Fruit fly (Drosophila melanogaster): ENCODE data around the gene heca.

heca gene

dm6 chr3R:30343048-30343447, 65.3 kb downstream of the heca start:
- no peak for TF ChIP-seq Hr96 (GFP tag; optimal IDR thresholded peaks at IDR 0.05)
- TF ChIP-seq CG5204 (GFP tag; optimal IDR thresholded peaks at IDR 0.05): no peak
- no peak for TF ChIP-seq CG14711 (tag; optimal IDR thresholded peaks at IDR 0.05)
- no peak for TF ChIP-seq CG11617 (GFP tag; optimal IDR thresholded peaks at IDR 0.05)
- no peak for TF ChIP-seq ovo (GFP tag; optimal IDR thresholded peaks at IDR 0.05)
- TF ChIP-seq Mnt (GFP tag; optimal IDR thresholded peaks at IDR 0.05): no peak
- no peak for TF ChIP-seq CG7101 (tag; optimal IDR thresholded peaks at IDR 0.05)
- no peak for TF ChIP-seq CG12768 (GFP tag; optimal IDR thresholded peaks at IDR 0.05)
- no peak for TF ChIP-seq bab1 (GFP tag; optimal IDR thresholded peaks at IDR 0.05)
- TF ChIP-seq kay (GFP tag; ENCODE audit: borderline replicate concordance): no peak
- no peak for TF ChIP-seq CG7045 (GFP tag; optimal IDR thresholded peaks at IDR 0.05)
- no peak for TF ChIP-seq cic (GFP tag; optimal IDR thresholded peaks at IDR 0.05)
- TF ChIP-seq toe (GFP tag; optimal IDR thresholded peaks at IDR 0.05): no peak
- TF ChIP-seq Crg-1 (GFP tag; optimal IDR thresholded peaks at IDR 0.05): no peak
- TF ChIP-seq cnc (optimal IDR thresholded peaks at IDR 0.05): no peak
- TF ChIP-seq pad (GFP tag; optimal IDR thresholded peaks at IDR 0.05): no peak
- no peak for TF ChIP-seq tj (GFP tag; optimal IDR thresholded peaks at IDR 0.05)

DNA sequence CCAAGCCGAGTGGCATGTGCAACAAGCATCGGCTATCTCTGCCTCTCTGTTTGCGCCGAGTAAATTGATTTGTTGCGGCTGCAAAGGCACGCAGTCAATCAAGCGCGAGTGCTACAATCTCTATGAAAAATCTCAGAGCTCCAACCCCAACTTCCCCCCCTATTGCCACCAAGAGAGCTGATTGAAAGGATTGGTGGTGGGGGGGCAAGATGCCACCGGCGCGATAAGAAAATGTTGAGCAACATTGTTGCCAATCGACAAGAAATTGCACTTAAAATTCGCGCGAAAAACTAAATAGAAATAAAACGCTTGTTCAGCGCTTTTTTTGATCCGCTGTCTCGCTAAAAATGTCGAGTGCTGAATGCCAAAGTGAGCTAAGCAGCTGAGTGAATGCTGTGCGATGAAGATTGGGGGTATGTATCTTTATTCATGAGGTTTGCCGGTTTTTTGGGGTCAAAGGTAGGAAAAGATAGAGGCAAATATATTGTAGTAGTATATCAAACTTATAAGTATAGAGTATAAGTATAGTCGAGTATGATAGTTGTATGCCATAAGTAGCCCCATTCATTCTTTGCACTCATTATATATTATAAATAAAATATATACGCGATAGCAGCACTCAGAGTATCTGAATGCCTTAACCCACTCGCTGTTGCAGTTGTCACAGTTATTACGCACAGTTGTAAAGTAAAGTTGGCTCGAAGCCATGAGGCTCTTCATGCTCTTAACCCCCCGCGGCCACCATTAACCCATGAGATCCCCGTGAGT, 65.9 kb downstream of the heca start:
- TF ChIP-seq tj (GFP tag; optimal IDR thresholded peaks at IDR 0.05): peak; percentile 54
- no peak for TF ChIP-seq CG14711 (tag; optimal IDR thresholded peaks at IDR 0.05)

- no peak for TF ChIP-seq Hr96 (GFP tag; optimal IDR thresholded peaks at IDR 0.05)
- TF ChIP-seq bab1 (GFP tag; optimal IDR thresholded peaks at IDR 0.05): no peak
- peak; percentile 59 for TF ChIP-seq kay (GFP tag; ENCODE audit: borderline replicate concordance)
- peak; percentile 84 for TF ChIP-seq ovo (GFP tag; optimal IDR thresholded peaks at IDR 0.05)
- no peak for TF ChIP-seq CG11617 (GFP tag; optimal IDR thresholded peaks at IDR 0.05)
- peak; percentile 31 for TF ChIP-seq cic (GFP tag; optimal IDR thresholded peaks at IDR 0.05)
- no peak for TF ChIP-seq Mnt (GFP tag; optimal IDR thresholded peaks at IDR 0.05)
- TF ChIP-seq Clk (GFP tag; optimal IDR thresholded peaks at IDR 0.05): no peak
- TF ChIP-seq CG33017 (tag; optimal IDR thresholded peaks at IDR 0.05): no peak
- TF ChIP-seq pad (GFP tag; optimal IDR thresholded peaks at IDR 0.05): peak; percentile 35
- no peak for TF ChIP-seq CG1620 (GFP tag; optimal IDR thresholded peaks at IDR 0.05)
- TF ChIP-seq CG7101 (tag; optimal IDR thresholded peaks at IDR 0.05): no peak
- no peak for TF ChIP-seq CG12768 (GFP tag; optimal IDR thresholded peaks at IDR 0.05)
- TF ChIP-seq CG5204 (GFP tag; optimal IDR thresholded peaks at IDR 0.05): no peak
- TF ChIP-seq cnc (optimal IDR thresholded peaks at IDR 0.05): no peak
- no peak for TF ChIP-seq CG14711 (tag; optimal IDR thresholded peaks at IDR 0.05)
- no peak for TF ChIP-seq toe (GFP tag; optimal IDR thresholded peaks at IDR 0.05)
- TF ChIP-seq Crg-1 (GFP tag; optimal IDR thresholded peaks at IDR 0.05): no peak
- peak; percentile 50 for TF ChIP-seq tj (GFP tag; optimal IDR thresholded peaks at IDR 0.05)
- TF ChIP-seq CG7045 (GFP tag; optimal IDR thresholded peaks at IDR 0.05): no peak
Observed at dm6 chr3R:30344221-30344948, 66.7 kb downstream of the heca start.

DNA sequence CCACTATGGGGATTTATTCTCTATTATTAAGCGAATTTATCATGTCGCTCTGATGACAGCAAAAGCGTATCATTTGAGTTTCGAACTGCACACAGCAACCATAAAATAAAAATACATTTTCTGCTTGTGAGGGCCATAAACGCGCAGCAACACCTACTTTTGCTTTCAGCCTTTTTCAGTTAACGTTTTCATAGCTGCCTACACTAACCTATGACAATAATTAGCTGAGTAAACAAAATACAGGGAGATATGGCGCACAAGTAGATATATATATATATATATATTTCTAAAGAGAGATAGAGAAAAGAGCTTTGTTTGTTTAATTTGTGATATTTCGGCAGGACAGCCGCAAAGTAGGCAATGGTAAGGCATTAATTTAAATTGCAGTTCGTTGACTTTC, 67.7 kb downstream of the heca start:
- TF ChIP-seq kay (GFP tag; ENCODE audit: borderline replicate concordance) (no peak), cic (GFP tag; optimal IDR thresholded peaks at IDR 0.05) (no peak), tj (GFP tag; optimal IDR thresholded peaks at IDR 0.05) (peak; percentile 67)

DNA sequence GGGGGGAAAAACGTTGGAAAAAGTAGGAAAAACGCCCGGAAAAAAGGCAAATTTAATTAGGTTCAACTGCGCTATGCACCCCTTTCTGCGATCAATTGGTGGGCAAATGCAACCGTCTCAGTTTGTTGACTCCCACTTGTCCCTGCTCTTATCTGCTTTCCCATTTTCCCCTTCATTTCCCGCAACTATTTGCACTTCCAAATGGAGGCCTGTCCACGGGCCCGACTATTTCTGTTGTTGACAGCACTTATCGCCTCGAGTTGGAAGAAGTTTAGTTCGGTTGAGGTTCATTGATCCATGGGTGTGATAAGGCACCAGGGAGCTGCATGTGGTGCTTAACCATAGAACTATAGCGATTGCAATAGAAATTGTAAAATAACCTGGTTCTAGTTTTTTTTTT, 74.9 kb downstream of the heca start:
- no peak for TF ChIP-seq cnc (optimal IDR thresholded peaks at IDR 0.05)
- peak; percentile 3 for TF ChIP-seq ovo (GFP tag; optimal IDR thresholded peaks at IDR 0.05)
- TF ChIP-seq CG1620 (GFP tag; optimal IDR thresholded peaks at IDR 0.05): no peak
- no peak for TF ChIP-seq Crg-1 (GFP tag; optimal IDR thresholded peaks at IDR 0.05)
- TF ChIP-seq CG14711 (tag; optimal IDR thresholded peaks at IDR 0.05): no peak
- TF ChIP-seq cic (GFP tag; optimal IDR thresholded peaks at IDR 0.05): peak; percentile 77
- TF ChIP-seq tj (GFP tag; optimal IDR thresholded peaks at IDR 0.05): no peak
- TF ChIP-seq CG12768 (GFP tag; optimal IDR thresholded peaks at IDR 0.05): peak; percentile 49
- TF ChIP-seq bab1 (GFP tag; optimal IDR thresholded peaks at IDR 0.05): no peak
- TF ChIP-seq Hr96 (GFP tag; optimal IDR thresholded peaks at IDR 0.05): no peak
- no peak for TF ChIP-seq CG11617 (GFP tag; optimal IDR thresholded peaks at IDR 0.05)
- TF ChIP-seq toe (GFP tag; optimal IDR thresholded peaks at IDR 0.05): no peak
- TF ChIP-seq CG7101 (tag; optimal IDR thresholded peaks at IDR 0.05): no peak
- TF ChIP-seq kay (GFP tag; ENCODE audit: borderline replicate concordance): no peak
- no peak for TF ChIP-seq CG5204 (GFP tag; optimal IDR thresholded peaks at IDR 0.05)
- peak; percentile 9 for TF ChIP-seq Mnt (GFP tag; optimal IDR thresholded peaks at IDR 0.05)
- no peak for TF ChIP-seq CG33017 (tag; optimal IDR thresholded peaks at IDR 0.05)
- TF ChIP-seq pad (GFP tag; optimal IDR thresholded peaks at IDR 0.05): peak; percentile 32
- TF ChIP-seq Clk (GFP tag; optimal IDR thresholded peaks at IDR 0.05): no peak
- TF ChIP-seq CG7045 (GFP tag; optimal IDR thresholded peaks at IDR 0.05): peak; percentile 13

dm6 chr3R:30354729-30355128, 77.0 kb downstream of the heca start:
- TF ChIP-seq Clk (GFP tag; optimal IDR thresholded peaks at IDR 0.05): no peak
- TF ChIP-seq CG33017 (tag; optimal IDR thresholded peaks at IDR 0.05): no peak
- TF ChIP-seq CG14711 (tag; optimal IDR thresholded peaks at IDR 0.05): no peak
- no peak for TF ChIP-seq Crg-1 (GFP tag; optimal IDR thresholded peaks at IDR 0.05)
- TF ChIP-seq CG1620 (GFP tag; optimal IDR thresholded peaks at IDR 0.05): no peak
- TF ChIP-seq CG5204 (GFP tag; optimal IDR thresholded peaks at IDR 0.05): no peak
- no peak for TF ChIP-seq ovo (GFP tag; optimal IDR thresholded peaks at IDR 0.05)
- no peak for TF ChIP-seq tj (GFP tag; optimal IDR thresholded peaks at IDR 0.05)
- TF ChIP-seq CG12768 (GFP tag; optimal IDR thresholded peaks at IDR 0.05): no peak
- no peak for TF ChIP-seq cnc (optimal IDR thresholded peaks at IDR 0.05)
- no peak for TF ChIP-seq CG7045 (GFP tag; optimal IDR thresholded peaks at IDR 0.05)
- no peak for TF ChIP-seq bab1 (GFP tag; optimal IDR thresholded peaks at IDR 0.05)
- TF ChIP-seq Mnt (GFP tag; optimal IDR thresholded peaks at IDR 0.05): no peak
- no peak for TF ChIP-seq kay (GFP tag; ENCODE audit: borderline replicate concordance)
- TF ChIP-seq cic (GFP tag; optimal IDR thresholded peaks at IDR 0.05): no peak
- no peak for TF ChIP-seq pad (GFP tag; optimal IDR thresholded peaks at IDR 0.05)
- TF ChIP-seq CG7101 (tag; optimal IDR thresholded peaks at IDR 0.05): no peak
- TF ChIP-seq CG11617 (GFP tag; optimal IDR thresholded peaks at IDR 0.05): no peak
- no peak for TF ChIP-seq toe (GFP tag; optimal IDR thresholded peaks at IDR 0.05)
- no peak for TF ChIP-seq Hr96 (GFP tag; optimal IDR thresholded peaks at IDR 0.05)
